Fruit fly (Drosophila melanogaster): ENCODE measurements around the gene CG17249.

- TF ChIP-seq CG10348 (GFP tag; IDR thresholded peaks at IDR 0.05) (no peak), EcR (GFP tag; optimal IDR thresholded peaks at IDR 0.05) (no peak), CG4496 (GFP tag; IDR thresholded peaks at IDR 0.05) (no peak), gl (tag; optimal IDR thresholded peaks at IDR 0.05) (no peak), CG17806 (tag; optimal IDR thresholded peaks at IDR 0.05) (no peak), CG13204 (GFP tag; optimal IDR thresholded peaks at IDR 0.05) (no peak), CG8301 (tag; optimal IDR thresholded peaks at IDR 0.05) (no peak), CG9948 (tag; optimal IDR thresholded peaks at IDR 0.05) (no peak), CG14655 (GFP tag; optimal IDR thresholded peaks at IDR 0.05) (no peak), Ets98B (GFP tag; IDR thresholded peaks at IDR 0.05) (no peak), fd96Ca (GFP tag; IDR thresholded peaks at IDR 0.05) (no peak)
These were observed 17.6 kb upstream of the CG17249 start, which contains the start of the genes Srrm234 and CG7974 for dm6 chr3L:1664876-1665275.
